Worm (Caenorhabditis elegans) whole organism, L4 larva: Measurements from ENCODE around the gene F38B7.2.
A peak's percentile ranks its signal among the peaks of the same experiment; 100 is the strongest.

Experiments
- D1046.2 ChIP-seq: fragments of 200-800 bp; sonication (Bioruptor generic); IDR thresholded peaks from 2 replicates; pipeline ENCODE4 v1.3.6; 2022; ENCODE audit warnings: missing genetic modification characterization, missing compliant biosample characterization
- F44E2.7 ChIP-seq: fragments of 200-800 bp; sonication (Bioruptor generic); IDR thresholded peaks from 2 replicates; pipeline ENCODE4 v2.1.2; 2022; ENCODE audit warnings: missing genetic modification characterization, missing compliant biosample characterization
- T20F7.1 ChIP-seq: fragments of 200-800 bp; sonication (Bioruptor generic); optimal IDR thresholded peaks from 2 replicates; lab custom pipeline; 2018; ENCODE audit warnings: mild to moderate bottlenecking, missing genetic modification characterization, missing compliant biosample characterization
- T26A8.4 ChIP-seq: fragments of 200-800 bp; sonication (Bioruptor generic); IDR thresholded peaks from 2 replicates; pipeline ENCODE4 v1.3.6; 2022; ENCODE audit warnings: missing genetic modification characterization, missing compliant biosample characterization
- Y48G9A.11 ChIP-seq: fragments of 200-800 bp; sonication (Bioruptor generic); IDR thresholded peaks from 2 replicates; pipeline ENCODE4 v1.3.6; 2022; ENCODE audit warnings: missing genetic modification reagents, missing genetic modification characterization, missing compliant biosample characterization
- Y75B8A.6 ChIP-seq: fragments of 200-800 bp; sonication (Bioruptor generic); IDR thresholded peaks from 2 replicates; pipeline ENCODE4 v1.3.6; 2022; ENCODE audit warnings: missing genetic modification reagents, missing genetic modification characterization, missing compliant biosample characterization
- aha-1 ChIP-seq: fragments of 150-350 bp; peaks from one replicate; lab custom pipeline; 2014; ENCODE audit warnings: missing biosample characterization, missing genetic modification characterization
- arid-1 ChIP-seq: fragments of 200-800 bp; sonication (Bioruptor generic); conservative IDR thresholded peaks from 2 replicates; pipeline ENCODE4 v1.3.6; 2022; ENCODE audit warnings: missing genetic modification reagents, missing genetic modification characterization, missing compliant biosample characterization
- ceh-20 ChIP-seq: fragments of 200-800 bp; sonication (Bioruptor generic); IDR thresholded peaks from 2 replicates; pipeline ENCODE4 v1.3.6; 2022; ENCODE audit warnings: missing genetic modification reagents, missing genetic modification characterization, missing compliant biosample characterization
- ceh-32 ChIP-seq: sonication (generic microtip); optimal IDR thresholded peaks from 2 replicates; lab custom pipeline; 2016; ENCODE audit warnings: mild to moderate bottlenecking, missing genetic modification characterization, missing compliant biosample characterization; ENCODE audit not compliant: poor library complexity
- ces-1 ChIP-seq: fragments of 150-350 bp; sonication (generic microtip); optimal IDR thresholded peaks from 4 replicates; lab custom pipeline; 2014; ENCODE audit warnings: missing biosample characterization, missing genetic modification reagents, missing genetic modification characterization
- cey-2 ChIP-seq: sonication (generic microtip); optimal IDR thresholded peaks from 3 replicates; lab custom pipeline; 2017; ENCODE audit warnings: missing genetic modification characterization, mild to moderate bottlenecking, missing compliant biosample characterization, antibody characterized with exemption, borderline replicate concordance; ENCODE audit not compliant: insufficient read depth
- daf-8 ChIP-seq: fragments of 200-800 bp; sonication (Bioruptor generic); IDR thresholded peaks from 2 replicates; pipeline ENCODE4 v1.3.6; 2022; ENCODE audit warnings: missing genetic modification characterization, missing compliant biosample characterization
- dmd-6 ChIP-seq: fragments of 200-800 bp; sonication (Bioruptor generic); IDR thresholded peaks from 2 replicates; pipeline ENCODE4 v1.3.6; 2022; ENCODE audit warnings: missing genetic modification reagents, missing genetic modification characterization, missing compliant biosample characterization
- dve-1 ChIP-seq: sonication (generic microtip); optimal IDR thresholded peaks from 2 replicates; lab custom pipeline; 2017; ENCODE audit warnings: antibody characterized with exemption, mild to moderate bottlenecking, missing genetic modification characterization, missing compliant biosample characterization; ENCODE audit not compliant: insufficient read depth
- egl-27 ChIP-seq: sonication (generic microtip); optimal IDR thresholded peaks from 3 replicates; lab custom pipeline; 2017; ENCODE audit warnings: missing biosample characterization, missing genetic modification reagents, missing genetic modification characterization
- egl-43 ChIP-seq: fragments of 200-800 bp; sonication (Bioruptor generic); IDR thresholded peaks from 2 replicates; pipeline ENCODE4 v1.3.6; 2022; ENCODE audit warnings: missing genetic modification reagents, missing genetic modification characterization, missing compliant biosample characterization
- fos-1 ChIP-seq: fragments of 150-350 bp; optimal IDR thresholded peaks from 2 replicates; lab custom pipeline; 2014; ENCODE audit warnings: missing biosample characterization, missing genetic modification characterization
- gei-8 ChIP-seq: fragments of 200-800 bp; sonication (Bioruptor generic); optimal IDR thresholded peaks from 2 replicates; lab custom pipeline; 2018; ENCODE audit warnings: mild to moderate bottlenecking, missing genetic modification characterization, missing compliant biosample characterization
- hlh-30 ChIP-seq: sonication (generic microtip); optimal IDR thresholded peaks from 2 replicates; lab custom pipeline; 2017; ENCODE audit warnings: antibody characterized with exemption, mild to moderate bottlenecking, missing genetic modification characterization, missing compliant biosample characterization; ENCODE audit not compliant: insufficient read depth
- lin-1 ChIP-seq: fragments of 200-800 bp; sonication (Bioruptor generic); IDR thresholded peaks from 2 replicates; pipeline ENCODE4 v1.3.6; 2022; ENCODE audit warnings: missing genetic modification reagents, missing genetic modification characterization, missing compliant biosample characterization
- lin-29 ChIP-seq: fragments of 200-800 bp; sonication (Bioruptor generic); IDR thresholded peaks from 2 replicates; pipeline ENCODE4 v1.3.6; 2022; ENCODE audit warnings: missing genetic modification reagents, missing genetic modification characterization, missing compliant biosample characterization
- lin-38 ChIP-seq: fragments of 200-800 bp; sonication (Bioruptor generic); IDR thresholded peaks from 2 replicates; pipeline ENCODE4 v1.3.6; 2022; ENCODE audit warnings: missing genetic modification reagents, missing genetic modification characterization, missing compliant biosample characterization
- lir-3 ChIP-seq: sonication (generic microtip); optimal IDR thresholded peaks from 2 replicates; lab custom pipeline; 2016; ENCODE audit warnings: mild to moderate bottlenecking, missing genetic modification characterization, missing compliant biosample characterization
- lsy-2 ChIP-seq, 2 experiments: fragments of 150-350 bp in 1 of 2; sonication (generic microtip) in 1 of 2; optimal IDR thresholded peaks; 2 replicates each; lab custom pipeline; 2014 to 2017; ENCODE audit warnings: missing biosample characterization in 2 of 2, missing genetic modification characterization in 2 of 2
- madf-5 ChIP-seq, 2 experiments: fragments of 200-800 bp; sonication (Bioruptor generic); IDR thresholded peaks; 2 replicates each; pipeline ENCODE4 v1.3.6; 2022; ENCODE audit warnings: missing compliant biosample characterization in 2 of 2, missing genetic modification characterization in 2 of 2
- mep-1 ChIP-seq: fragments of 150-350 bp; sonication (generic microtip); optimal IDR thresholded peaks from 3 replicates; lab custom pipeline; 2014; ENCODE audit warnings: missing biosample characterization, missing genetic modification characterization
- mes-2 ChIP-seq: sonication (generic microtip); optimal IDR thresholded peaks from 2 replicates; lab custom pipeline; 2016; ENCODE audit warnings: missing genotype, mild to moderate bottlenecking, missing genetic modification characterization, missing compliant biosample characterization; ENCODE audit not compliant: poor library complexity, severe bottlenecking
- mxl-2 ChIP-seq: fragments of 200-800 bp; sonication (Bioruptor generic); conservative IDR thresholded peaks from 2 replicates; pipeline ENCODE4 v1.3.6; 2022; ENCODE audit warnings: missing genetic modification reagents, missing genetic modification characterization, missing compliant biosample characterization
- nhr-102 ChIP-seq: sonication (generic microtip); optimal IDR thresholded peaks from 2 replicates; lab custom pipeline; 2016; ENCODE audit warnings: mild to moderate bottlenecking, missing genetic modification characterization, moderate library complexity, missing compliant biosample characterization
- nhr-111 ChIP-seq: fragments of 200-800 bp; sonication (Bioruptor generic); optimal IDR thresholded peaks from 2 replicates; lab custom pipeline; 2018; ENCODE audit warnings: mild to moderate bottlenecking, missing genetic modification characterization, missing compliant biosample characterization
- nhr-237 ChIP-seq: sonication (generic microtip); optimal IDR thresholded peaks from 2 replicates; lab custom pipeline; 2017; ENCODE audit warnings: missing biosample characterization, missing genetic modification characterization
- nhr-25 ChIP-seq: sonication (generic microtip); optimal IDR thresholded peaks from 2 replicates; lab custom pipeline; 2017; ENCODE audit warnings: missing genetic modification characterization, mild to moderate bottlenecking, missing compliant biosample characterization, antibody characterized with exemption, moderate library complexity, borderline replicate concordance; ENCODE audit not compliant: insufficient read depth
- nhr-41 ChIP-seq: fragments of 200-800 bp; sonication (Bioruptor generic); IDR thresholded peaks from 2 replicates; pipeline ENCODE4 v1.3.6; 2022; ENCODE audit warnings: missing genetic modification reagents, missing genetic modification characterization, missing compliant biosample characterization
- nhr-48 ChIP-seq: sonication (generic microtip); optimal IDR thresholded peaks from 2 replicates; lab custom pipeline; 2016; ENCODE audit warnings: mild to moderate bottlenecking, missing genetic modification characterization, missing compliant biosample characterization
- nhr-76 ChIP-seq: fragments of 150-350 bp; optimal IDR thresholded peaks from 2 replicates; lab custom pipeline; 2014; ENCODE audit warnings: missing biosample characterization, missing genetic modification characterization
- php-3 ChIP-seq: fragments of 200-800 bp; sonication (Bioruptor generic); IDR thresholded peaks from 2 replicates; pipeline ENCODE4 v1.3.6; 2022; ENCODE audit warnings: missing genetic modification reagents, missing genetic modification characterization, missing compliant biosample characterization
- pqm-1 ChIP-seq: sonication (generic microtip); optimal IDR thresholded peaks from 2 replicates; lab custom pipeline; 2017; ENCODE audit warnings: missing biosample characterization, missing genetic modification characterization
- saeg-2 ChIP-seq: fragments of 200-800 bp; sonication (Bioruptor generic); IDR thresholded peaks from 2 replicates; pipeline ENCODE4 v1.3.6; 2022; ENCODE audit warnings: missing genetic modification reagents, missing genetic modification characterization, missing compliant biosample characterization
- sdz-12 ChIP-seq: fragments of 200-800 bp; sonication (Bioruptor generic); optimal IDR thresholded peaks from 2 replicates; lab custom pipeline; 2018; ENCODE audit warnings: mild to moderate bottlenecking, missing genetic modification characterization, missing compliant biosample characterization
- snpc-4 ChIP-seq: fragments of 150-350 bp; optimal IDR thresholded peaks from 2 replicates; lab custom pipeline; 2014; ENCODE audit warnings: missing biosample characterization, missing genetic modification characterization
- tag-97 ChIP-seq: fragments of 200-800 bp; sonication (Bioruptor generic); IDR thresholded peaks from 2 replicates; pipeline ENCODE4 v1.3.6; 2022; ENCODE audit warnings: missing genetic modification characterization, missing compliant biosample characterization
- tra-1 ChIP-seq: fragments of 200-800 bp; sonication (Bioruptor generic); IDR thresholded peaks from 2 replicates; pipeline ENCODE4 v1.3.6; 2022; ENCODE audit warnings: missing genetic modification reagents, missing genetic modification characterization, missing compliant biosample characterization
- unc-130 ChIP-seq: sonication (generic microtip); optimal IDR thresholded peaks from 2 replicates; lab custom pipeline; 2016; ENCODE audit warnings: missing genetic modification reagents, missing genetic modification characterization, missing compliant biosample characterization
- unc-39 ChIP-seq: sonication (generic microtip); optimal IDR thresholded peaks from 2 replicates; lab custom pipeline; 2017; ENCODE audit warnings: missing biosample characterization, missing genetic modification characterization
- vab-7 ChIP-seq: fragments of 200-800 bp; sonication (Bioruptor generic); IDR thresholded peaks from 2 replicates; pipeline ENCODE4 v1.3.6; 2022; ENCODE audit warnings: missing genetic modification reagents, missing genetic modification characterization, missing compliant biosample characterization
- zag-1 ChIP-seq: fragments of 150-350 bp; optimal IDR thresholded peaks from 2 replicates; lab custom pipeline; 2014; ENCODE audit warnings: missing biosample characterization, missing genetic modification characterization
- zfp-3 ChIP-seq: fragments of 200-800 bp; sonication (Bioruptor generic); conservative IDR thresholded peaks from 2 replicates; pipeline ENCODE4 v1.3.6; 2022; ENCODE audit warnings: missing genetic modification reagents, missing genetic modification characterization, missing compliant biosample characterization
- zip-2 ChIP-seq: fragments of 150-350 bp; optimal IDR thresholded peaks from 2 replicates; lab custom pipeline; 2014; ENCODE audit warnings: missing biosample characterization, missing genetic modification characterization
- ztf-7 ChIP-seq: fragments of 150-350 bp; optimal IDR thresholded peaks from 2 replicates; lab custom pipeline; 2014; ENCODE audit warnings: missing biosample characterization, missing genetic modification characterization

F38B7.2 gene

ce11 chrV:11534495-11535189 is 9.1 kb upstream of the F38B7.2 start:
- TF ChIP-seq ceh-32 (tag; lab: Kevin White, UChicago) = no peak
- peak; percentile 56 for TF ChIP-seq mep-1 (tag; lab: Kevin White, UChicago)
- TF ChIP-seq nhr-41 (GFP tag; lab: Robert Waterston, UW) = no peak
- TF ChIP-seq lsy-2 (tag; optimal IDR thresholded peaks at IDR 0.05; lab: Kevin White, UChicago) = peak in 1 of 2 experiments; percentile 64
- no peak for TF ChIP-seq fos-1 (tag; lab: Kevin White, UChicago)
- no peak for TF ChIP-seq tag-97
- TF ChIP-seq nhr-25 (tag; lab: Kevin White, UChicago) = no peak
- TF ChIP-seq nhr-76 (tag; lab: Kevin White, UChicago) = no peak
- TF ChIP-seq aha-1 (tag; lab: Kevin White, UChicago) = peak; percentile 45
- no peak for TF ChIP-seq zag-1 (tag; lab: Kevin White, UChicago)
- TF ChIP-seq D1046.2 (GFP tag; lab: Robert Waterston, UW) = no peak
- peak; percentile 12 for TF ChIP-seq T20F7.1 (GFP tag; lab: Kevin White, UChicago)
- no peak for TF ChIP-seq daf-8 (GFP tag; lab: Robert Waterston, UW)
- no peak for TF ChIP-seq vab-7 (GFP tag; lab: Robert Waterston, UW)
- TF ChIP-seq unc-39 (tag; lab: Kevin White, UChicago) = no peak
- TF ChIP-seq F44E2.7 (GFP tag; lab: Robert Waterston, UW) = no peak
- TF ChIP-seq lin-1 = no peak
- TF ChIP-seq nhr-111 (GFP tag; lab: Kevin White, UChicago) = no peak
- no peak for TF ChIP-seq nhr-48 (tag; lab: Kevin White, UChicago)
- TF ChIP-seq madf-5 (GFP tag; IDR thresholded peaks at IDR 0.05; lab: Robert Waterston, UW) = no peak
- peak; percentile 47 for TF ChIP-seq mes-2 (tag; lab: Kevin White, UChicago)
- TF ChIP-seq php-3 (GFP tag; lab: Robert Waterston, UW) = 0 out of 2 replicates have a peak, but pooled peaks have one; percentile 28
- no peak for TF ChIP-seq nhr-102 (tag; lab: Kevin White, UChicago)
- TF ChIP-seq nhr-237 = no peak
- TF ChIP-seq ceh-20 (GFP tag; lab: Robert Waterston, UW) = no peak
- TF ChIP-seq ces-1 (GFP tag; lab: Kevin White, UChicago) = no peak
- TF ChIP-seq dve-1 (tag; lab: Kevin White, UChicago) = peak; percentile 77
- no peak for TF ChIP-seq T26A8.4 (GFP tag; lab: Robert Waterston, UW)
- no peak for TF ChIP-seq mxl-2 (GFP tag; lab: Robert Waterston, UW)
- TF ChIP-seq saeg-2 (GFP tag; lab: Robert Waterston, UW) = no peak
- TF ChIP-seq lin-29 (GFP tag; lab: Robert Waterston, UW) = no peak
- 0 out of 2 replicates have a peak, but pooled peaks have one; percentile 25 for TF ChIP-seq zfp-3 (GFP tag; lab: Robert Waterston, UW)
- no peak for TF ChIP-seq tra-1 (GFP tag; lab: Robert Waterston, UW)
- TF ChIP-seq egl-27 = no peak
- no peak; the same call in none of the 2 replicates for TF ChIP-seq lin-38 (GFP tag; lab: Robert Waterston, UW)
- peak; percentile 66 for TF ChIP-seq dmd-6
- TF ChIP-seq lir-3 (tag; lab: Kevin White, UChicago) = no peak
- no peak for TF ChIP-seq unc-130 (GFP tag; lab: Kevin White, UChicago)
- TF ChIP-seq hlh-30 = peak; percentile 85
- no peak for TF ChIP-seq gei-8 (GFP tag; lab: Kevin White, UChicago)
- TF ChIP-seq sdz-12 = no peak
- TF ChIP-seq egl-43 = no peak
- no peak for TF ChIP-seq zip-2 (tag; lab: Kevin White, UChicago)
- no peak for TF ChIP-seq ztf-7
- TF ChIP-seq snpc-4 (tag; lab: Kevin White, UChicago) = no peak
- TF ChIP-seq pqm-1 (tag; lab: Kevin White, UChicago) = peak; percentile 78
- peak; percentile 78 for TF ChIP-seq cey-2 (tag; lab: Kevin White, UChicago)
- no peak for TF ChIP-seq Y48G9A.11 (GFP tag; lab: Robert Waterston, UW)
- no peak for TF ChIP-seq arid-1 (GFP tag; lab: Robert Waterston, UW)
- no peak for TF ChIP-seq Y75B8A.6 (GFP tag; lab: Robert Waterston, UW)
